Fruit fly (Drosophila melanogaster): Measurements from ENCODE around the gene CG4631.

dm6 chr2L:16640846-16641245, 33.7 kb downstream of the CG4631 start:
- TF ChIP-seq Hr4 (GFP tag; optimal IDR thresholded peaks at IDR 0.05) (no peak), CG4318 (GFP tag; optimal IDR thresholded peaks at IDR 0.05) (no peak), CG11762 (GFP tag; optimal IDR thresholded peaks at IDR 0.05; ENCODE audit: insufficient read depth) (no peak), CG6854 (GFP tag; optimal IDR thresholded peaks at IDR 0.05) (no peak), esn (GFP tag; optimal IDR thresholded peaks at IDR 0.05) (no peak)

Measured in whole organism, prepupa.